Fruit fly (Drosophila melanogaster): Measurements from ENCODE around the gene S-Lap1.

dm6 chr3L:8600752-8601433 is 16.1 kb upstream of the S-Lap1 start, which contains the start of the genes Nelf-E and RpL14:
- TF ChIP-seq Myc (optimal IDR thresholded peaks at IDR 0.05) (no peak), psq (optimal IDR thresholded peaks at IDR 0.05) (no peak), Sin3A (optimal IDR thresholded peaks at IDR 0.05) (no peak), insv (optimal IDR thresholded peaks at IDR 0.05) (no peak), h (optimal IDR thresholded peaks at IDR 0.05) (no peak)

All from Kc167 (cell line).